Fruit fly (Drosophila melanogaster) whole organism, embryonic: Measurements from ENCODE around the gene Pgant8.

Experiments
- Ada2b ChIP-seq: fragments of 200-800 bp; sonication (Bioruptor generic); IDR thresholded peaks from 2 replicates; pipeline ENCODE4 v1.3.6; 2022; ENCODE audit warnings: missing biosample characterization, missing genetic modification characterization
- CG10147 ChIP-seq: fragments of 200-800 bp; sonication (Bioruptor generic); optimal IDR thresholded peaks from 2 replicates; lab custom pipeline; 2019; ENCODE audit warnings: missing biosample characterization, mild to moderate bottlenecking, missing genetic modification characterization, moderate library complexity
- CG10267 ChIP-seq: fragments of 200-800 bp; sonication (Bioruptor generic); optimal IDR thresholded peaks from 2 replicates; lab custom pipeline; 2018; ENCODE audit warnings: missing biosample characterization, mild to moderate bottlenecking, missing genetic modification characterization, moderate library complexity
- CG10462 ChIP-seq: fragments of 200-800 bp; sonication (Bioruptor generic); optimal IDR thresholded peaks from 2 replicates; lab custom pipeline; 2016; ENCODE audit warnings: missing biosample characterization, missing genetic modification characterization
- CG10959 ChIP-seq: fragments of 200-800 bp; sonication (Bioruptor generic); IDR thresholded peaks from 2 replicates; pipeline ENCODE4 v1.3.6; 2022; ENCODE audit warnings: missing biosample characterization, missing genetic modification characterization
- CG12219 ChIP-seq: fragments of 200-800 bp; sonication (Bioruptor generic); optimal IDR thresholded peaks from 3 replicates; lab custom pipeline; 2018; ENCODE audit warnings: missing biosample characterization, mild to moderate bottlenecking, missing genetic modification characterization
- CG1832 ChIP-seq: fragments of 200-800 bp; sonication (Bioruptor generic); optimal IDR thresholded peaks from 2 replicates; lab custom pipeline; 2017; ENCODE audit warnings: missing biosample characterization, mild to moderate bottlenecking, missing genetic modification characterization, inconsistent platforms
- CG18476 ChIP-seq: fragments of 200-800 bp; sonication (Bioruptor generic); optimal IDR thresholded peaks from 2 replicates; lab custom pipeline; 2016; ENCODE audit warnings: missing biosample characterization, mild to moderate bottlenecking, missing genetic modification characterization
- CG2202 ChIP-seq: fragments of 200-800 bp; sonication (Bioruptor generic); optimal IDR thresholded peaks from 2 replicates; lab custom pipeline; 2018; ENCODE audit warnings: missing biosample characterization, mild to moderate bottlenecking, missing genetic modification characterization
- CG2712 ChIP-seq: fragments of 200-800 bp; optimal IDR thresholded peaks from 3 replicates; lab custom pipeline; 2019; ENCODE audit warnings: missing biosample characterization, mild to moderate bottlenecking, missing genetic modification characterization, moderate library complexity
- CG2875 ChIP-seq: fragments of 200-800 bp; sonication (Bioruptor generic); optimal IDR thresholded peaks from 2 replicates; lab custom pipeline; 2017; ENCODE audit warnings: missing biosample characterization, mild to moderate bottlenecking, missing genetic modification characterization, missing genetic modification reagents
- CG31365 ChIP-seq: fragments of 200-800 bp; sonication (Bioruptor generic); optimal IDR thresholded peaks from 2 replicates; lab custom pipeline; 2018; ENCODE audit warnings: missing biosample characterization, mild to moderate bottlenecking, missing genetic modification characterization
- CG4282 ChIP-seq: fragments of 200-800 bp; sonication (Bioruptor generic); optimal IDR thresholded peaks from 2 replicates; lab custom pipeline; 2016; ENCODE audit warnings: missing biosample characterization, missing genetic modification characterization
- CG4360 ChIP-seq: fragments of 200-800 bp; sonication (Bioruptor generic); IDR thresholded peaks from 2 replicates; pipeline ENCODE4 v1.3.6; 2022; ENCODE audit warnings: missing biosample characterization, missing genetic modification characterization
- CG4617 ChIP-seq: fragments of 200-800 bp; sonication (Bioruptor generic); optimal IDR thresholded peaks from 3 replicates; lab custom pipeline; 2016; ENCODE audit warnings: missing biosample characterization, missing genetic modification characterization, borderline replicate concordance
- CG6254 ChIP-seq: fragments of 200-800 bp; sonication (Bioruptor generic); optimal IDR thresholded peaks from 3 replicates; lab custom pipeline; 2017; ENCODE audit warnings: mild to moderate bottlenecking, missing biosample characterization, missing genetic modification reagents, missing genetic modification characterization
- CG6813 ChIP-seq: fragments of 200-800 bp; sonication (Bioruptor generic); optimal IDR thresholded peaks from 2 replicates; lab custom pipeline; 2017; ENCODE audit warnings: missing biosample characterization, missing genetic modification characterization, mild to moderate bottlenecking, moderate library complexity, missing genetic modification reagents
- CG7271 ChIP-seq: fragments of 200-800 bp; sonication (Bioruptor generic); optimal IDR thresholded peaks from 2 replicates; lab custom pipeline; 2018; ENCODE audit warnings: missing biosample characterization, mild to moderate bottlenecking, missing genetic modification characterization, moderate library complexity
- CG7556 ChIP-seq: fragments of 200-800 bp; sonication (Bioruptor generic); optimal IDR thresholded peaks from 2 replicates; lab custom pipeline; 2017; ENCODE audit warnings: missing biosample characterization, mild to moderate bottlenecking, missing genetic modification characterization
- CG8089 ChIP-seq: fragments of 200-800 bp; sonication (Bioruptor generic); optimal IDR thresholded peaks from 3 replicates; lab custom pipeline; 2016; ENCODE audit warnings: missing biosample characterization, missing genetic modification characterization
- CG8478 ChIP-seq: fragments of >200 bp; optimal IDR thresholded peaks from 2 replicates; lab custom pipeline; 2018
- CG8944 ChIP-seq: fragments of 200-800 bp; sonication (Bioruptor generic); optimal IDR thresholded peaks from 3 replicates; lab custom pipeline; 2016; ENCODE audit warnings: missing biosample characterization, missing genetic modification characterization
- D19A ChIP-seq: fragments of 200-800 bp; optimal IDR thresholded peaks from 3 replicates; lab custom pipeline; 2019; ENCODE audit warnings: missing biosample characterization, mild to moderate bottlenecking, missing genetic modification characterization, moderate library complexity
- Doc2 ChIP-seq: fragments of 200-800 bp; sonication (Bioruptor generic); IDR thresholded peaks from 2 replicates; pipeline ENCODE4 v1.3.6; 2022; ENCODE audit warnings: missing biosample characterization, missing genetic modification characterization
- Hr51 ChIP-seq, 2 experiments: fragments of 200-800 bp; sonication (Bioruptor generic); optimal IDR thresholded peaks; 2 replicates in 1 of 2; 3 replicates in 1 of 2; lab custom pipeline; 2016 to 2018; ENCODE audit warnings: missing biosample characterization in 2 of 2, missing genetic modification characterization in 2 of 2, mild to moderate bottlenecking in 1 of 2, moderate library complexity in 1 of 2
- Lhr ChIP-seq: fragments of 200-800 bp; sonication (Bioruptor generic); optimal IDR thresholded peaks from 3 replicates; lab custom pipeline; 2017; ENCODE audit warnings: mild to moderate bottlenecking, missing biosample characterization, missing genetic modification reagents, missing genetic modification characterization
- Med ChIP-seq: fragments of 200-800 bp; sonication (Bioruptor generic); peaks from one replicate; lab custom pipeline; 2016; ENCODE audit warnings: missing biosample characterization, missing genetic modification characterization, mild to moderate bottlenecking, inconsistent platforms, moderate library complexity
- Meics ChIP-seq: fragments of 200-800 bp; sonication (Bioruptor generic); optimal IDR thresholded peaks from 2 replicates; lab custom pipeline; 2017; ENCODE audit warnings: missing biosample characterization, mild to moderate bottlenecking, missing genetic modification characterization
- Nf-YC ChIP-seq: fragments of 200-800 bp; optimal IDR thresholded peaks from 3 replicates; lab custom pipeline; 2019; ENCODE audit warnings: missing biosample characterization, mild to moderate bottlenecking, missing genetic modification characterization, moderate library complexity
- NfI ChIP-seq: fragments of 200-800 bp; sonication (Bioruptor generic); optimal IDR thresholded peaks from 3 replicates; lab custom pipeline; 2018; ENCODE audit warnings: missing biosample characterization, mild to moderate bottlenecking, missing genetic modification characterization, moderate library complexity
- Optix ChIP-seq: fragments of 200-800 bp; sonication (Bioruptor generic); IDR thresholded peaks from 3 replicates; pipeline ENCODE4 v1.3.6; 2022; ENCODE audit warnings: missing biosample characterization, missing genetic modification characterization
- Six4 ChIP-seq: fragments of 200-800 bp; sonication (Bioruptor generic); optimal IDR thresholded peaks from 2 replicates; lab custom pipeline; 2016; ENCODE audit warnings: missing biosample characterization, missing genetic modification characterization
- Sox100B ChIP-seq: fragments of 200-800 bp; sonication (Bioruptor generic); optimal IDR thresholded peaks from 3 replicates; lab custom pipeline; 2018; ENCODE audit warnings: missing biosample characterization, mild to moderate bottlenecking, missing genetic modification characterization
- caup ChIP-seq: fragments of 200-800 bp; sonication (Bioruptor generic); optimal IDR thresholded peaks from 3 replicates; lab custom pipeline; 2017; ENCODE audit warnings: missing biosample characterization, mild to moderate bottlenecking, missing genetic modification characterization, moderate library complexity; ENCODE audit not compliant: severe bottlenecking
- corto ChIP-seq: fragments of 200-800 bp; sonication (Bioruptor generic); optimal IDR thresholded peaks from 2 replicates; lab custom pipeline; 2016; ENCODE audit warnings: missing biosample characterization, mild to moderate bottlenecking, missing genetic modification characterization, moderate library complexity
- croc ChIP-seq: fragments of 200-800 bp; sonication (Bioruptor generic); conservative IDR thresholded peaks from 3 replicates; pipeline ENCODE4 v1.3.6; 2022; ENCODE audit warnings: missing biosample characterization, missing genetic modification characterization
- esg ChIP-seq: fragments of 200-800 bp; sonication (Bioruptor generic); conservative IDR thresholded peaks from 2 replicates; pipeline ENCODE4 v1.3.6; 2022; ENCODE audit warnings: missing biosample characterization, missing genetic modification characterization
- exex ChIP-seq: fragments of 200-800 bp; sonication (Bioruptor generic); optimal IDR thresholded peaks from 4 replicates; lab custom pipeline; 2018; ENCODE audit warnings: missing biosample characterization, mild to moderate bottlenecking, missing genetic modification characterization, moderate library complexity
- gem ChIP-seq: fragments of 200-800 bp; sonication (Bioruptor generic); optimal IDR thresholded peaks from 2 replicates; lab custom pipeline; 2019; ENCODE audit warnings: missing biosample characterization, mild to moderate bottlenecking, missing genetic modification characterization, moderate library complexity
- grau ChIP-seq: fragments of 200-800 bp; optimal IDR thresholded peaks from 3 replicates; lab custom pipeline; 2019; ENCODE audit warnings: missing biosample characterization, mild to moderate bottlenecking, missing genetic modification characterization, moderate library complexity
- gro ChIP-seq: fragments of 200-800 bp; sonication (Bioruptor generic); optimal IDR thresholded peaks from 2 replicates; lab custom pipeline; 2016; ENCODE audit warnings: missing biosample characterization, missing genetic modification characterization
- knrl ChIP-seq: fragments of 200-800 bp; sonication (Bioruptor generic); IDR thresholded peaks from 3 replicates; pipeline ENCODE4 v1.3.6; 2022; ENCODE audit warnings: missing biosample characterization, missing genetic modification characterization; ENCODE audit not compliant: partially characterized antibody
- pan ChIP-seq, 4 experiments: fragments of >200 bp in 3 of 4; fragments of 200-800 bp in 1 of 4; sonication (Bioruptor generic) in 1 of 4; optimal IDR thresholded peaks in 3 of 4; IDR thresholded peaks in 1 of 4; 2 replicates each; pipeline versions ENCODE4 v1.3.6 to Lab custom; 2017 to 2022; ENCODE audit warnings: missing biosample characterization in 2 of 4, missing genetic modification characterization in 2 of 4, mixed read lengths in 1 of 4
- phol ChIP-seq: fragments of 200-800 bp; sonication (Bioruptor generic); optimal IDR thresholded peaks from 3 replicates; lab custom pipeline; 2018; ENCODE audit warnings: missing biosample characterization, mild to moderate bottlenecking, missing genetic modification characterization, moderate library complexity
- ranshi ChIP-seq: fragments of 200-800 bp; sonication (Bioruptor generic); IDR thresholded peaks from 2 replicates; pipeline ENCODE4 v1.3.6; 2022; ENCODE audit warnings: missing biosample characterization, missing genetic modification characterization
- sob ChIP-seq: fragments of 200-800 bp; sonication (Bioruptor generic); IDR thresholded peaks from 2 replicates; pipeline ENCODE4 v1.3.6; 2022; ENCODE audit warnings: missing biosample characterization, missing genetic modification characterization
- trh ChIP-seq: fragments of 200-800 bp; sonication (Bioruptor generic); optimal IDR thresholded peaks from 2 replicates; lab custom pipeline; 2016; ENCODE audit warnings: missing biosample characterization, missing genetic modification characterization

Gene Pgant8

dm6 chr3L:15690711-15691591, 7.3 kb downstream of the Pgant8 start (continued):
- TF ChIP-seq CG7271 (no peak), croc (GFP tag; lab: Robert Waterston, UW) (no peak; the same call in 2 of the 3 replicates), CG31365 (tag; lab: Kevin White, UChicago) (no peak), CG6254 (GFP tag; lab: Kevin White, UChicago) (peak; percentile 63), ranshi (GFP tag; lab: Robert Waterston, UW) (0 out of 2 replicates have a peak, but pooled peaks have one; percentile 36), Sox100B (GFP tag; lab: Kevin White, UChicago) (peak; percentile 66), knrl (GFP tag; lab: Robert Waterston, UW) (no peak), phol (peak; percentile 73), Med (GFP tag; lab: Kevin White, UChicago) (no peak), CG10959 (GFP tag; lab: Robert Waterston, UW) (peak; percentile 56; the same call in 1 of the 2 replicates), CG8944 (GFP tag; lab: Kevin White, UChicago) (no peak), CG2875 (GFP tag; lab: Kevin White, UChicago) (peak; percentile 32), esg (GFP tag; lab: Robert Waterston, UW) (peak; percentile 52), CG8478 (no peak), exex (peak; percentile 56), gro (GFP tag; lab: Kevin White, UChicago) (no peak), CG10462 (GFP tag; lab: Kevin White, UChicago) (no peak), CG12219 (GFP tag; lab: Kevin White, UChicago) (no peak), Meics (GFP tag; lab: Kevin White, UChicago) (peak; percentile 70), NfI (GFP tag; lab: Kevin White, UChicago) (no peak), CG1832 (GFP tag; lab: Kevin White, UChicago) (no peak), Six4 (GFP tag; lab: Kevin White, UChicago) (peak; percentile 32), Hr51 (GFP tag; optimal IDR thresholded peaks at IDR 0.05; lab: Kevin White, UChicago) (peak in 1 of 2 experiments; percentile 51), Ada2b (GFP tag; lab: Robert Waterston, UW) (peak; percentile 44), CG4617 (GFP tag; lab: Kevin White, UChicago) (no peak), trh (GFP tag; lab: Kevin White, UChicago) (no peak), CG8089 (GFP tag; lab: Kevin White, UChicago) (no peak), grau (peak; percentile 60), sob (no peak), CG4282 (GFP tag; lab: Kevin White, UChicago) (no peak), pan (optimal IDR thresholded peaks at IDR 0.05; lab: Kevin White, UChicago) (no peak), pan (GFP tag; optimal IDR thresholded peaks at IDR 0.05 in 1 of 2, IDR thresholded peaks at IDR 0.05 in 1 of 2) (no peak), corto (GFP tag; lab: Kevin White, UChicago) (no peak), Doc2 (GFP tag; lab: Robert Waterston, UW) (no peak), CG4360 (GFP tag; lab: Robert Waterston, UW) (no peak), CG2712 (tag; lab: Kevin White, UChicago) (peak; percentile 64), Optix (GFP tag; lab: Robert Waterston, UW) (no peak), CG6813 (GFP tag; lab: Kevin White, UChicago) (peak; percentile 54), CG7556 (peak; percentile 65), Lhr (GFP tag; lab: Kevin White, UChicago) (no peak), CG10147 (GFP tag; lab: Kevin White, UChicago) (no peak), CG2202 (tag; lab: Kevin White, UChicago) (no peak), caup (GFP tag; lab: Kevin White, UChicago) (peak; percentile 30), gem (tag; lab: Kevin White, UChicago) (peak; percentile 83), CG10267 (tag; lab: Kevin White, UChicago) (peak; percentile 77), D19A (tag; lab: Kevin White, UChicago) (peak; percentile 24), Nf-YC (no peak), CG18476 (GFP tag; lab: Kevin White, UChicago) (peak; percentile 55)
